Fruit fly (Drosophila melanogaster): ENCODE results near the gene CG11384.

Gene CG11384

dm6 chrX:1175993-1176392 is at the start of gene CG11384:
Gene CG11384, minus strand, starts transcription at chrX:1176035.
- TF ChIP-seq CG10348 (GFP tag; IDR thresholded peaks at IDR 0.05) (no peak), CG8159 (tag; optimal IDR thresholded peaks at IDR 0.05) (no peak), Snoo (tag; optimal IDR thresholded peaks at IDR 0.05) (no peak), CG34367 (tag; optimal IDR thresholded peaks at IDR 0.05) (no peak), CG32121 (GFP tag; IDR thresholded peaks at IDR 0.05) (no peak), CG9948 (tag; optimal IDR thresholded peaks at IDR 0.05) (no peak), Pif1B (GFP tag; optimal IDR thresholded peaks at IDR 0.05) (no peak), CG17806 (tag; optimal IDR thresholded peaks at IDR 0.05) (no peak), CG14655 (GFP tag; optimal IDR thresholded peaks at IDR 0.05) (no peak), CG8301 (tag; optimal IDR thresholded peaks at IDR 0.05) (no peak), CG15710 (tag; optimal IDR thresholded peaks at IDR 0.05) (no peak), fd96Ca (GFP tag; IDR thresholded peaks at IDR 0.05) (no peak), Pif1A (GFP tag; optimal IDR thresholded peaks at IDR 0.05) (no peak), CG13204 (GFP tag; optimal IDR thresholded peaks at IDR 0.05) (no peak), rn (GFP tag; IDR thresholded peaks at IDR 0.05) (no peak), D1 (tag; optimal IDR thresholded peaks at IDR 0.05) (no peak)

DNA sequence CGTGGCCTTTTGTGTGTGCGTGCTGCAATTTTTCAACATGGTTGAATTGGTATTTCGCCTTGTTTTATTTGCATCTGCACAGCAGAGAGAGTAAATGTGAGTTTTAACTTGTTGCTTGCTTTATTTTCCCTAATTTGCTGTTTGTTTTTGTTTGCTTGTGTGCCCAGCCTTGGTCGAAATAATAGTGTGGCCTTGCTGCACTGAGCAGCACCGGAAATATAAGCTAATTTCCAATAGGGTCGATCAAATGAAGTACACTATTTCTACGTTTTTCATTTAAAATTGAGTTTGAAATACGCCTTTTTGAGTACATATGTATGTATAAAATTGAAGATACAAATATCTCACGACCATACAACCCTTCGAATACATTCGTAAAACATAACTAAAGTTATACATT is 40.8 kb upstream of the CG11384 start:
- TF ChIP-seq CG10348 (GFP tag; IDR thresholded peaks at IDR 0.05), result no peak
- TF ChIP-seq CG8159 (tag; optimal IDR thresholded peaks at IDR 0.05), result no peak
- no peak for TF ChIP-seq rn (GFP tag; IDR thresholded peaks at IDR 0.05)
- TF ChIP-seq CG4496 (GFP tag; IDR thresholded peaks at IDR 0.05), result peak; percentile 43; the same call in 1 of the 3 replicates
- TF ChIP-seq Ets98B (GFP tag; IDR thresholded peaks at IDR 0.05), result 0 out of 2 replicates have a peak, but pooled peaks have one; percentile 16
- no peak for TF ChIP-seq CG34367 (tag; optimal IDR thresholded peaks at IDR 0.05)
- no peak for TF ChIP-seq CG13204 (GFP tag; optimal IDR thresholded peaks at IDR 0.05)
- peak; percentile 29; the same call in 1 of the 2 replicates for TF ChIP-seq CG12605 (GFP tag; IDR thresholded peaks at IDR 0.05)
- no peak for TF ChIP-seq CG32121 (GFP tag; IDR thresholded peaks at IDR 0.05)
- TF ChIP-seq CG9948 (tag; optimal IDR thresholded peaks at IDR 0.05), result no peak
- no peak for TF ChIP-seq Pif1A (GFP tag; optimal IDR thresholded peaks at IDR 0.05)
- no peak for TF ChIP-seq CG17806 (tag; optimal IDR thresholded peaks at IDR 0.05)

- TF ChIP-seq CG15710 (tag; optimal IDR thresholded peaks at IDR 0.05) (no peak), CG17806 (tag; optimal IDR thresholded peaks at IDR 0.05) (no peak), CG13204 (GFP tag; optimal IDR thresholded peaks at IDR 0.05) (no peak), gl (tag; optimal IDR thresholded peaks at IDR 0.05) (no peak), CG10348 (GFP tag; IDR thresholded peaks at IDR 0.05) (no peak), D1 (tag; optimal IDR thresholded peaks at IDR 0.05) (no peak), EcR (GFP tag; optimal IDR thresholded peaks at IDR 0.05) (no peak), Pif1A (GFP tag; optimal IDR thresholded peaks at IDR 0.05) (no peak), CG32121 (GFP tag; IDR thresholded peaks at IDR 0.05) (no peak), Snoo (tag; optimal IDR thresholded peaks at IDR 0.05) (no peak), CG8159 (tag; optimal IDR thresholded peaks at IDR 0.05) (no peak), fd96Ca (GFP tag; IDR thresholded peaks at IDR 0.05) (no peak), CG8301 (tag; optimal IDR thresholded peaks at IDR 0.05) (no peak), CG34367 (tag; optimal IDR thresholded peaks at IDR 0.05) (no peak), CG9948 (tag; optimal IDR thresholded peaks at IDR 0.05) (no peak), Ets98B (GFP tag; IDR thresholded peaks at IDR 0.05) (no peak), CG12605 (GFP tag; IDR thresholded peaks at IDR 0.05) (no peak), CG4496 (GFP tag; IDR thresholded peaks at IDR 0.05) (no peak), CG14655 (GFP tag; optimal IDR thresholded peaks at IDR 0.05) (no peak), rn (GFP tag; IDR thresholded peaks at IDR 0.05) (no peak)
Observed at dm6 chrX:1215000-1215399, 39.2 kb upstream of the CG11384 start, which contains the start of gene CG11398. Gene CG11398, minus strand, starts transcription at chrX:1215156.

DNA sequence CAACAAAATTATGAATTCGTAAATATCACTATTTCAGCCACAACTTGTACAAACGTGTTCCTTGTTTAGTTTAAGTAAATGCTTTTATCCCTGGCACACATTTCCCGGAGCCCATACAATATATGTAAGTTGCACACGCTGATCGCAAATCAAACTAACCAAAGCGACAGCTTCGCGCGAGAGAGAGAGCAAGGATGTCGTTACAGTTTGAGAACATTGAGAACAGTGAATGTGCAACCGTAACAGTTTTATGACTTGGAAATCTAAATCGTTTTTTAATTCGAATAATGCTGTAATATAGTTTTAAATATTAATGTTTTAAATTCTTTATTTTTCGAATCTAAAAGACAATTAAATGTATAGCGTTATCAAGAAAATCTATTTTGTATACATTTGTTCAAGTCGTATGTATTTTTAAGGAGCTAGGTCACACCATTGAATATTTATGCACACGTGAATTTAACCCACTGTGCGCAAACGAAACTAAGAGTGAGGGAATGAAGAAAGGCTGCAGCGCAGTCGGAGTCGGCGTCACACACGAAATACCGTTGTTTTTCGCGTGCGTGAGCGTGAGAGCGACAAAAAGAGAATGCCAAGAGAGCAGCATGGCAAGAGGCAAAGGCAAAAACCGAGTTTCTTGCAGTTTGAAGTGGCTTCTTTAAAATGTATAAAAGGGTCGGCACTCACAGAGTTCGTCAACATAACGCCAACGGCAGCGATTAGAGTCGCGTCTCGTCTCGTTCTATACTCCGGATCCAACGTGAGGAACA is 33.6 kb upstream of the CG11384 start, which contains the start of gene CG11382:
Gene CG11382 (plus strand): TSS at position 720 of the 770 bp plus-strand sequence.
- TF ChIP-seq CG14655 (GFP tag; optimal IDR thresholded peaks at IDR 0.05), result no peak
- TF ChIP-seq EcR (GFP tag; optimal IDR thresholded peaks at IDR 0.05), result no peak
- TF ChIP-seq CG8301 (tag; optimal IDR thresholded peaks at IDR 0.05), result no peak
- TF ChIP-seq CG8159 (tag; optimal IDR thresholded peaks at IDR 0.05), result peak; percentile 8
- no peak for TF ChIP-seq rn (GFP tag; IDR thresholded peaks at IDR 0.05)
- no peak for TF ChIP-seq CG17806 (tag; optimal IDR thresholded peaks at IDR 0.05)
- TF ChIP-seq CG32121 (GFP tag; IDR thresholded peaks at IDR 0.05), result no peak
- no peak for TF ChIP-seq Snoo (tag; optimal IDR thresholded peaks at IDR 0.05)
- peak; percentile 16 for TF ChIP-seq CG9948 (tag; optimal IDR thresholded peaks at IDR 0.05)
- no peak for TF ChIP-seq D1 (tag; optimal IDR thresholded peaks at IDR 0.05)
- TF ChIP-seq gl (tag; optimal IDR thresholded peaks at IDR 0.05), result no peak
- TF ChIP-seq CG12605 (GFP tag; IDR thresholded peaks at IDR 0.05), result no peak
- no peak for TF ChIP-seq Ets98B (GFP tag; IDR thresholded peaks at IDR 0.05)
- no peak for TF ChIP-seq CG34367 (tag; optimal IDR thresholded peaks at IDR 0.05)

dm6 chrX:1206437-1206836 is 30.6 kb upstream of the CG11384 start, which contains the start of gene CG14624:
Gene CG14624, plus strand, starts transcription at chrX:1206737.
- TF ChIP-seq CG8301 (tag; optimal IDR thresholded peaks at IDR 0.05) (no peak), CG32121 (GFP tag; IDR thresholded peaks at IDR 0.05) (no peak), CG13204 (GFP tag; optimal IDR thresholded peaks at IDR 0.05) (no peak), CG14655 (GFP tag; optimal IDR thresholded peaks at IDR 0.05) (no peak), CG17806 (tag; optimal IDR thresholded peaks at IDR 0.05) (no peak), Ets98B (GFP tag; IDR thresholded peaks at IDR 0.05) (no peak), CG8159 (tag; optimal IDR thresholded peaks at IDR 0.05) (no peak), CG12605 (GFP tag; IDR thresholded peaks at IDR 0.05) (no peak), rn (GFP tag; IDR thresholded peaks at IDR 0.05) (no peak), EcR (GFP tag; optimal IDR thresholded peaks at IDR 0.05) (no peak), CG4496 (GFP tag; IDR thresholded peaks at IDR 0.05) (no peak), gl (tag; optimal IDR thresholded peaks at IDR 0.05) (no peak), Snoo (tag; optimal IDR thresholded peaks at IDR 0.05) (no peak), CG34367 (tag; optimal IDR thresholded peaks at IDR 0.05) (no peak)
